Fruit fly (Drosophila melanogaster): Measurements from ENCODE around the gene nyo.

DNA sequence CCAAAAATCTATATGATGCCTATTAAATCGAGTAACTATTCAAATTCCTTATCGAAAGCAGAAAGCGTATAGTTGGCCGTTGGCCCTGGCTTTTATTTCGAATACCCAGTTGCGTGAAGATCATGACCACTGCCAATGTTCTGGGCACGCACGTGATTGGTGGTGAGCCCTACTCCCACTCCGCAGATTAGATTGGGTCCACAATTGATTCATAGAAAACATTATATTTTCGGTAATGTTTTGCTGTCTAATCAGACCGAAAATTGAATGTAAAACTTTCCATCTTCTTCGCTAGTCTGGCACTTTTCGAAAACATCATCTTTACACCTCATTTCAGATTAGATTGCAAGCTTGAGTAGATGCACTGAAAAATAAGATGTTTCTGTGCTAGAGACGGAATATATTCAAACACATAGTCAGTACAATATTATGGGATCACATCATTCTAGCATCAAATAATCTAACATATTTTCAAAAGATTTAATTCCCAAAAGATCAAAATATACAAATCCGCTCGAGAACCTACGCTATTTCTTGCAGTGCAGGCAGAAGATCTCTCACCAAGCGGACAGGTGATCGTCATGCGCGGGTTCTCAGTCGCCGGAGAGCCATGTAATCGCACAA, 49.5 kb downstream of the nyo start, which contains the start of gene CG1774:
- peak; percentile 91 for TF ChIP-seq CG7045 (GFP tag; optimal IDR thresholded peaks at IDR 0.05)
- TF ChIP-seq CG12768 (GFP tag; optimal IDR thresholded peaks at IDR 0.05), result peak; percentile 97
- no peak for TF ChIP-seq CG5204 (GFP tag; optimal IDR thresholded peaks at IDR 0.05)
- peak; percentile 78 for TF ChIP-seq CG1620 (GFP tag; optimal IDR thresholded peaks at IDR 0.05)
